Fruit fly (Drosophila melanogaster): Measurements from ENCODE around the gene Pp4-19C.
"Not testable (repeated sequence)": the region's sequence is repeated elsewhere in the genome, so short reads cannot be mapped to it uniquely, and the experiment has no call there.

Gene Pp4-19C

DNA sequence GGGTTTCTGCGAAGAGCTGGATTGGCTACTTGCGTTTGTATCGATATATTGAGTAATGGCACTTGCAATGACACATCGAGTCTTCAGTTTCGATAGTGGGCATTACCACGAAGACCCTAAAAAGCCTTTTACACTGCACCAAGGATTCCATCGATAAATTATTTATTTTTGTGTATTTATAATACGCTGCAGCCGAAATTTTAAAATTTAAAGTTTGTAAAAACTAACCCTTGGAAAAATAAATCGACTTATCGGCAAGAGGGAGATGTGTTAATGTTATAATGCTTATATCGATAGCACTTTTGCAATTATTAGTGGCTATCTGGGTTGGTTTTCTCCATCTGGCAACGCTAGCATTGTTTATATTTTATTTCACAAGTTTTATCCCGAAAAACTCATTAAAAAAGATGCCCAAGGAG is at the start of gene Pp4-19C, which contains the start of gene cactin:
Gene Pp4-19C (minus strand): TSS at position 256 of the 419 bp plus-strand sequence.
Gene cactin (plus strand): TSS at position 323 of the 419 bp plus-strand sequence.
- TF ChIP-seq ttk (optimal IDR thresholded peaks at IDR 0.05) (no peak), h (optimal IDR thresholded peaks at IDR 0.05) (no peak), Sin3A (optimal IDR thresholded peaks at IDR 0.05) (no peak), Myc (optimal IDR thresholded peaks at IDR 0.05) (no peak), psq (optimal IDR thresholded peaks at IDR 0.05) (no peak), insv (optimal IDR thresholded peaks at IDR 0.05) (no peak)

DNA sequence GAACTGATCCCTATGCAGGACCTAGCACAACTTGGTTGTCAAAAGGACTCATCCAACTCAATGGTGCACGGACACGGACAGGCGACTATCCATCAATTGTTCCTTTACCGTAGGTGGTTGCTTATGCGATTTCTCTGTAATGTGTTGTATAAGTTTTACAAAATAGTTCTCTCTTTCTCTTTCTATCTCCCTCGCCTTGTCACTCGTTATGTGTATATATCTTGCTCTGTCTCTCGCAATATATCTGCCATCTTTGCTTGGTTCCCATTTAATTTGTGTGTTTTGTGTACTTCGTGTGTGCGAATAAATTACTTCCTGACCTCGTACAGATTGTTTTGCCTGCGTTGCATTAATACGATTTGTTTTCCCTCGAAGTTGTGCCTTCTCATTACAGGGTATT is 46.9 kb upstream of the Pp4-19C start:
- no peak for TF ChIP-seq Myc (optimal IDR thresholded peaks at IDR 0.05)
- no peak for TF ChIP-seq Sin3A (optimal IDR thresholded peaks at IDR 0.05)
- TF ChIP-seq insv (optimal IDR thresholded peaks at IDR 0.05): no peak
- no peak for TF ChIP-seq h (optimal IDR thresholded peaks at IDR 0.05)
- TF ChIP-seq ttk (optimal IDR thresholded peaks at IDR 0.05): no peak
- TF ChIP-seq psq (optimal IDR thresholded peaks at IDR 0.05): no peak

DNA sequence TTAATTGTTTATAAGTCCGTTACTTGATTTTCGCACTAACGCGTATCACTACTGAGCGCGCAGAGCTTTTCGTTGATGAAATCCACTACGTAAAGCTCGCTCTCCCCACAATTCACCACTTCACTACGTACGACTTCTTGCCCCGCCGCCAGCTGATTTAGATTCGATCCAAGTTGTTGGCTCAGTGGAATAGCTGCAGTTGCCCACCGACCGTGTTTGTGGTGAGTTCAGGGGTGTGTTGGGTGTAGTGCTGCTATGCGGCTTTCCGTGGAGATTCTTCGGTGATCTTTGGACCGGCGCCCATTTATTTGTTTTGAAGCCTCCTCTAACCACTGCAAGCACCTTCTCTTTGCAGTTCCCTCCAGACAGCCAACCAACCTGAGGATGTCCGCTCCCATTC is 44.4 kb upstream of the Pp4-19C start:
- TF ChIP-seq psq (optimal IDR thresholded peaks at IDR 0.05): no peak
- no peak for TF ChIP-seq Myc (optimal IDR thresholded peaks at IDR 0.05)
- TF ChIP-seq ttk (optimal IDR thresholded peaks at IDR 0.05): no peak
- TF ChIP-seq insv (optimal IDR thresholded peaks at IDR 0.05): no peak
- no peak for TF ChIP-seq h (optimal IDR thresholded peaks at IDR 0.05)
- TF ChIP-seq Sin3A (optimal IDR thresholded peaks at IDR 0.05): no peak

DNA sequence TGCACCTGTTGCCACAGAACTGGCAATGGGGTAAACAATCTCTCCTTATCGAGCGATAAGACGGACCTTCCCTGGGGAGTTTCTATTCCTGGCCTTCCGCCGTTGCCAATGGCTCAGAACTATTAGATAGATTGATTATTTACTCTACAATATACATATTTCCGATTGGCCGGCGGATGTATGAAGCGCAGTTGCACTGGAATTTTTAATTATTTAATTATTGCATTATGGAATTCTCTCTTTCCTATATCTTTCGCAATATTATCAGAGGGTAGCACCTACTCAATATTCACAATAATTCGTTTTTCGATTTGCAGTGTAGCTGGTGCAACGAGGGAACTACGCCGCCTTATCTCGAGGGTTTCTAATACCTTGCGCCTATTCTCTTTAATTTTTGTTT is 43.4 kb upstream of the Pp4-19C start, which contains the start of gene GstT3:
Gene GstT3 (plus strand): TSS at position 301 of the 400 bp plus-strand sequence.
- no peak for TF ChIP-seq Myc (optimal IDR thresholded peaks at IDR 0.05)
- no peak for TF ChIP-seq Sin3A (optimal IDR thresholded peaks at IDR 0.05)
- TF ChIP-seq h (optimal IDR thresholded peaks at IDR 0.05): no peak
- no peak for TF ChIP-seq ttk (optimal IDR thresholded peaks at IDR 0.05)
- no peak for TF ChIP-seq psq (optimal IDR thresholded peaks at IDR 0.05)
- TF ChIP-seq insv (optimal IDR thresholded peaks at IDR 0.05): no peak

DNA sequence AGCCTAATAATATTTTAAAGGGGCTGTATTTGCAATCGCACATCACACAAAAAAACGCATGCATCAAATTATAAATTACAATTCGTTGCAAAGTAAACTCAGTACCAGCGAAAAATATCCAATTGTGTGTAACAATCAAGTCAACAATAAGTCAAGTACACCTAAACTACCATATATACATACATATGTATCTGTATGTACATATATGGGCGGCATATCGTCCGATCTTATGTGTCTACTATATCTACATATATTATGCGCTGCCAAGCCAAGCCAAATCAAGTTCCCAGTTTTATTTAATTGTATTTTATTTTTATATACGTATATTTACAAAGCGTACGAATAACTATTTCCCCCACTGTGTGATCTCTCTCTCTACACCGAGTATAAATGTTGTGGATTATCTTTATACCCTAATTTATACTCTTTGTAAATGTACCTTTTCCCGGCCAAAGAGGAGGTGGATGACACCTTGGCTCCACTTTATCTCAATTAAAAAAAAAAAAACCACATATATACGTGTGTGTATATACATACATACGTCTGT is 42.7 kb upstream of the Pp4-19C start:
- TF ChIP-seq Myc (optimal IDR thresholded peaks at IDR 0.05): no peak
- TF ChIP-seq ttk (optimal IDR thresholded peaks at IDR 0.05): no peak

DNA sequence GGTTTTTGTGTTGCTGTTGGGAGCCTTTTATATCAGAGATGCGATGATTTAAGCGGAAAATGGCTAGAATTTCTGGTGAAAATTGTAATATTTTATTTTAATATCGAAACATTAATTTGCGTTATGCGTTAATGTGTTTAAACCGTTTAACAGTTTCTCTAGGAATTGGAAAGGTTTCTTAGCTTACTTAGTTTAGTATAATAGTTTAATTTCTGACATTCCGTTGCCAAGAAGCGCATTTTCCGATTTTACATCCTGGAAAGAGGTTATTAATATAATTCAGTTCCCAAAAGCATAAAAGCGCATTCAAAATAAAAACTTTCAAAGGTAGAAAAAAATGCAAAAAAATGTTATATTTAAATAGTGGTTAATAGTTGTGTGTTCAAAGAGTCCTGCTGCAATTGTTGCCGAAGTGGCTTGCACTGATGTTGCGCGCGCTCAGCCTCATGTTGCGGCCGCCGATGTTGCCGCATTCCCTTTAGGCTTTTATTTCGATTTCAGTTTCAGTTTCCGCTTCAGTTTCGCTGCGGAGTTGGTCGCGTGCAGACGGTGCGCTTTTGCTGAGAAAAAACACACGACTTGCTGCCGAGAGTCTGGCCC is 25.1 kb upstream of the Pp4-19C start, which contains the start of gene tbc:
Gene tbc (plus strand): TSS at position 504 of the 600 bp plus-strand sequence.
- no peak for TF ChIP-seq ttk (optimal IDR thresholded peaks at IDR 0.05)

DNA sequence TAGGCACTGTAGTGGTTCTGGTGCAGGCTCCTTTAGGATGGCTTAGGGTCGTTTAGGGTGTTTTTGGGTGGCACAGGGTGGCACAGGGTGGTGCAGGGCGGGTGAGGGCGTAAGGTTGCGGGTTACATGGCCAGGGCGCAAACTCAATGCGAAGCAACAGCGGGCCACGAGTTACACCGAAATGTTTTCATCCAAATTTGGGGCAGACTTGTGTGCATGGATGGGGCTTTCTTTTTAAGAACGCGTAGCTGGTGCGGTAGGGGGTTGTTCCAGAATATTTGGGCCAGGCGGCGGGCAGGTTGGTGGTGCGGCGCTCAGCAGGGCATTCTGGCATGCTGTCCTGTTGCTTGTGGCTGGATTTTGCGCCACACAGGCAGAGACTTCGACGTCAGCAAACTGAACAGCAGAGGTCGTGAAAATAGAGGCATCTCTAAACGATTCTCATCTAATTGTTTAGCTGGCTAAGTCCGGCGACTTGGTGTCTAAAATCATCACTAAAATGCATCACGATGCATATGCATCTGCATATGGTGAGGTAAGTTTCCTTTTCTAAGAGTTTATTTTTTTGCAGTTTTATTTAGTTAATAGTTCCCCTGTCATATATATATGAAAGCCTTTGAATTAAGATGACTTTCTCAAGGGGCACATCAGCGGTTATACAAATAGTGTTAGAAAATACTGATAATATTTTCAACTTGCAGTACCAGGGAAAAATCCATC is 24.2 kb upstream of the Pp4-19C start:
- TF ChIP-seq Sin3A (optimal IDR thresholded peaks at IDR 0.05): no peak
- TF ChIP-seq h (optimal IDR thresholded peaks at IDR 0.05): no peak
- no peak for TF ChIP-seq insv (optimal IDR thresholded peaks at IDR 0.05)
- no peak for TF ChIP-seq ttk (optimal IDR thresholded peaks at IDR 0.05)
- no peak for TF ChIP-seq psq (optimal IDR thresholded peaks at IDR 0.05)
- TF ChIP-seq Myc (optimal IDR thresholded peaks at IDR 0.05): no peak

DNA sequence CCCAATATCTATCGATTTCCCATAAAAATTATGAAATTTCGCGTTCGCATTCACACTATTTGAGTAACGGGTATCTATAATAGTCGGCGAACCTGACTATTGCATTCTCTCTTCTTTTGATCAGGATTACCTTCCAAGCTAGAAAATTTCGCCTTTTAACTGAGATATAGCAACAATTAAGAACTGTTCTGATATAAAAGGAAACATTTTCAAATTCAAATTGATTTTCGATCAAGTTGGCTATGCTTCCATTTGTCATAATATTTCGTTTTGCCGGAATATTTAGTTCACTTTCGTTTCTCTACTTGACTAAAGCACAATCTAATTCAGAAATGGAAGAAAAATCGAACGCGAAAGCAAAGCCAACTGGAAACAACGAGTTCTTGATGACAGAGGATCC is 22.3 kb upstream of the Pp4-19C start, which contains the start of gene CG42578:
Gene CG42578 (plus strand): TSS at position 301 of the 400 bp plus-strand sequence.
- not testable (repeated sequence) for TF ChIP-seq Sin3A, Myc, h (optimal IDR thresholded peaks at IDR 0.05)

DNA sequence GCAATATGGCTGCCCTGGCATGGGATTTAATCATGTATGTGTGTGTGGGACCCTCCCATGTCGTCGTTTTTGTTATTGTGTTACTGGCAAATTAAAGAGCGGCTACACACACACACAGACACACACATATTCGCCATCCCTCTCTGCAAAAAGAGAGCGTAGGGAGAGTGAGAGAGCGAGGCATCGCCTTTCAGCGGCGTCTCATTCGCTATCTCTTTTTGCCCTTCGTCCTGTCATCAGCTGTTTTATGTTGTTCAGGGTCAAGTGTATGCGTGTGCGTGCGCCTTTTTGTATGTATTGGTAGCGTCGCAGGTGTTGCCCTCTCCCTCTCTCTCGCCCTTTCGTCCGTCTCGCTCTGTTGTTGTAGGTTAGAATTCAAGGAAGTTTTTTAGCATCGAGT is 13.1 kb upstream of the Pp4-19C start:
- TF ChIP-seq ttk (optimal IDR thresholded peaks at IDR 0.05): no peak
- no peak for TF ChIP-seq psq (optimal IDR thresholded peaks at IDR 0.05)
- TF ChIP-seq Myc (optimal IDR thresholded peaks at IDR 0.05): no peak
- TF ChIP-seq h (optimal IDR thresholded peaks at IDR 0.05): no peak
- TF ChIP-seq Sin3A (optimal IDR thresholded peaks at IDR 0.05): no peak
- TF ChIP-seq insv (optimal IDR thresholded peaks at IDR 0.05): no peak

DNA sequence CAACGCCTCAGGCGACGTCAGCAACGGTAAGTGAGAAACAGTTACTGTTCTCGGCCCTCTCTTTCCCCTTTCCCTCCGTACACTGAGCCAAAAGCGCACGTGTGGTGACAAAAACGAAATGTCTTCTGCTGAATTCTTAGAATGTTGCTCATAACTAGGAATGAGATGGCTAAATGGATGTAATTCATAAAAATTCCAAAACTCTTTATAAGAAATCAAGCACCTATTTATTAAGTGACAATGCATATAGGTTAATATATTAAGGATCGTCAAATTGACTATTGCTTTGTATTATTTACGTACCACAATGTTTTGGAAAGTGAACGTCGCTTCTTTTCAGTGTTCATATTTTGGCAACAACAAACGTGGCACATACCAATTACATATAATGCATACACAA is 10.7 kb upstream of the Pp4-19C start:
- TF ChIP-seq insv (optimal IDR thresholded peaks at IDR 0.05): no peak
- TF ChIP-seq Sin3A (optimal IDR thresholded peaks at IDR 0.05): no peak
- no peak for TF ChIP-seq h (optimal IDR thresholded peaks at IDR 0.05)
- TF ChIP-seq Myc (optimal IDR thresholded peaks at IDR 0.05): no peak
- TF ChIP-seq ttk (optimal IDR thresholded peaks at IDR 0.05): no peak
- no peak for TF ChIP-seq psq (optimal IDR thresholded peaks at IDR 0.05)

DNA sequence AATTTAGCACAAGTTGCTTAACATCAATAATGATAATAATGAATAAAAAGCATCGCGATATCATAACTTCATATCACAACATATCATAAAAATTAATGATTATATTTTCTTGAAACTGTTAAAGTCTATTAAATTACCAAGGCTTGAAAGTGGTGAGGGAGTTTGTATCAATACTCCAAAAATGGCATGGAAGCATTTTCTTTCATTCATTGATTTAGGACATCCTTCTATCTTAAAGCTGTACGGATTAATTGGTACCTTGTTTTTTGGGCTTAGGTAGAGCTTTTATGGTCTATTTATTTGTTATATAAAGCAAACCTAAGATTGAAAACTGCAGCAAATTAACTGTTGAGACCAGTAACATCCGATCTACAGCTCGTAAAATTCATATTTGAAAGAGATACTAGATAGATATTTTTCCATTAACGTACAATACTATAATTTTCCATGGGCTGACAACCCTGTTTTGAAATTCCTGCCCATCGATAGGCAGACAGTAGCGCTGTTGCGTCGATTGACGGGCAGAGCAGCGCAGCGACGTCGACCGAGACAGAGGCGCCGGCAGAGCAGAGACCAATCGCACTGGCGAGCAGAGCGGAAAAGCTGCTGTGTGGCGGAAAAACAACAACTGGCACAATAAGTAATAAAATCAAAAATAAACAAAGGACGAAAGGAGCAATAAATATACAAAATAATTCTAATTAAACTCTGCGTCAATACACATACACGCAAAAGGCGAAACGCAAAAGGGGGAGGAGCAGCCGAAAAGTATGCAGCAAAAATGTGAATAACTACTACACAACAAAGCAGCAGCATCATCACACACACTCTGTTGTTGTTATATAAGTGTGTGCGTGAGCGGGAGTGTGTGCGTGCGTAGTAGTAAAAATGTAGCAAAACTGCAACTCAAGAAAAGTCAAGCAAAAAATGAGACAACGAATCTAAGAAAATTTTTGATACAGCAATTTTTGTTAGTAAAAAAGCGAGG is 9.8 kb upstream of the Pp4-19C start, which contains the start of gene CG1695:
Gene CG1695 (plus strand): TSS at position 606 of the 988 bp plus-strand sequence.
- TF ChIP-seq psq (optimal IDR thresholded peaks at IDR 0.05): no peak
- TF ChIP-seq Myc (optimal IDR thresholded peaks at IDR 0.05): no peak
- TF ChIP-seq Sin3A (optimal IDR thresholded peaks at IDR 0.05): no peak
- TF ChIP-seq h (optimal IDR thresholded peaks at IDR 0.05): no peak
- TF ChIP-seq ttk (optimal IDR thresholded peaks at IDR 0.05): no peak
- no peak for TF ChIP-seq insv (optimal IDR thresholded peaks at IDR 0.05)
